Fruit fly (Drosophila melanogaster): ENCODE measurements around the gene Rpn1.
A peak's percentile ranks its signal among the peaks of the same experiment; 100 is the strongest.

Rpn1 gene

DNA sequence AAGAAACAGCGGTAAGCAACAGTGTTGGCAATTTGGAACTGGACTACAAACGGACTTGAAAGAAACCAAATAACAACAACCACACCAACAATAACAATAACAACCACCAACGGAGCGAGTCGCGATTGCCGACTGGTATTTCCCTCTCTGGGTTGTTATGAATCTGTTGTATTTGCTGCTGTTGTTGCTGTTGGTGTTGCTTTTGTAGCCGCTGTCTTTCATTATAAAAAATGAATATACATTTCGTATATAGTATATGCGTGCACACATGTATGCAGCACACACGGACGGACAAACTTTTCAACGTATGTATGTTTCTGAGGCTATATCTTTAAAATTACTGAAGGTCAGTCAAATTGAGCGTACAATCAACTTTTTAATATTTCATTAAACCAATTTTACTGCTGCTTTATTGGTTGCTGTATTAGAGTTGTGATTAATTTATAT lies 11.4 kb upstream of the Rpn1 start:
- TF ChIP-seq gl (tag; optimal IDR thresholded peaks at IDR 0.05) (no peak), EcR (GFP tag; optimal IDR thresholded peaks at IDR 0.05) (peak; percentile 1)

DNA sequence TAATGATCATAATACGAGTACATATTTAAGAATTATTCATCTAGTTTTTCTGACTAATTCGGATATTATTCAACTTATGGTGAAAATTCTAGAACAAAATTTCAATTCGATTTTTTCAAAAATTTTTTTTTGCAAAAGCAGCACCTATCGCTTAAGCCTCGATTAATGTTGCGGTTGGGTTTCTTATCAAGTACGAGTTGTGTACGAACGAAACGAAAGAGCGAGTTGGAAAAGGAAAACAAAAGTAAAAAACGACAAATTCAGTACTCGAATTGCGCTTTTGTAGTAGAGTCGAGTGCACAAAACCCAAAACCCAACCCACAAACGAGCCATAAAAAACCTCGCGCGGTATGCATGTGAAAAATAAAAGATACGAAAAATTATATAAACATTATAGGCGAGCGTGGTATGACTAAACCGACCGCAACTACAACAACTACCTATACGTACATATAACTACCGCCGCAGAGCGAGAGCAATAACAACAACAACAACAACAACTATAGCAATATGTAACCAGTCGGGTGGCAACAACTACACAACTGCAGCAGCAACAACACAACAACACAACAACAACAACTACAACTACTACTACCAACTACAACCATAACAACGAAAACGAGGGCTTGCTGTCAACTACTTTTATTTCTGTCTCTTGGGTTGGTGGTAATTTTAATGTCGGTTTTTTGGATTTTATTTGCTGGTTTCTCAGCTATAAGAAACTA lies 10.3 kb upstream of the Rpn1 start:
- TF ChIP-seq CG34367 (tag; optimal IDR thresholded peaks at IDR 0.05) (no peak), CG17806 (tag; optimal IDR thresholded peaks at IDR 0.05) (no peak), Pif1A (GFP tag; optimal IDR thresholded peaks at IDR 0.05) (no peak), CG13204 (GFP tag; optimal IDR thresholded peaks at IDR 0.05) (peak; percentile 25), Snoo (tag; optimal IDR thresholded peaks at IDR 0.05) (no peak), EcR (GFP tag; optimal IDR thresholded peaks at IDR 0.05) (peak; percentile 36), CG32121 (GFP tag; IDR thresholded peaks at IDR 0.05) (no peak)

DNA sequence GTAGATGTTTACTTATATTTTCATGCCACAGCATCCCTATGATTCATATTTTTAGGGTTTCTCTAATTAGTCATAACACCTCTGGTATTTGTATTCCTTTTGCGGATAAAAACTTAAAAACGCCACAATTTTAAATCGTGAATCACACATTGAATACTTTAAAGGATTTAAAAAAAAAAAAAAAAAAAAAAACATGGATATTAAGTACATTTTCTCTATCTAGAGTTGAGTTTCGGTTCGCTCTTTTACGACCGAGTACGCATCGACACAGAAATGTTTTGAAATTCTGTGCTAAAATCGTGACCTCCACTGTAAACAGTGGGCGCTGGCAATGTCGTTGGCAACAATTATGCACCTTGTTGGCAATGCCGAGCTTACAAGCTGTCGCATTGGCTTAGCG lies 9.4 kb upstream of the Rpn1 start:
- TF ChIP-seq CG12605 (GFP tag; IDR thresholded peaks at IDR 0.05) (peak; percentile 11; the same call in 1 of the 2 replicates), CG34367 (tag; optimal IDR thresholded peaks at IDR 0.05) (no peak), Ets98B (GFP tag; IDR thresholded peaks at IDR 0.05) (0 out of 2 replicates have a peak, but pooled peaks have one; percentile 29), Pif1A (GFP tag; optimal IDR thresholded peaks at IDR 0.05) (peak; percentile 28), CG13204 (GFP tag; optimal IDR thresholded peaks at IDR 0.05) (no peak), CG4496 (GFP tag; IDR thresholded peaks at IDR 0.05) (peak; percentile 65; the same call in 2 of the 3 replicates), CG15710 (tag; optimal IDR thresholded peaks at IDR 0.05) (peak; percentile 8), rn (GFP tag; IDR thresholded peaks at IDR 0.05) (no peak), fd96Ca (GFP tag; IDR thresholded peaks at IDR 0.05) (peak; percentile 41; the same call in 1 of the 3 replicates), CG8159 (tag; optimal IDR thresholded peaks at IDR 0.05) (peak; percentile 32), Pif1B (GFP tag; optimal IDR thresholded peaks at IDR 0.05) (peak; percentile 16)

DNA sequence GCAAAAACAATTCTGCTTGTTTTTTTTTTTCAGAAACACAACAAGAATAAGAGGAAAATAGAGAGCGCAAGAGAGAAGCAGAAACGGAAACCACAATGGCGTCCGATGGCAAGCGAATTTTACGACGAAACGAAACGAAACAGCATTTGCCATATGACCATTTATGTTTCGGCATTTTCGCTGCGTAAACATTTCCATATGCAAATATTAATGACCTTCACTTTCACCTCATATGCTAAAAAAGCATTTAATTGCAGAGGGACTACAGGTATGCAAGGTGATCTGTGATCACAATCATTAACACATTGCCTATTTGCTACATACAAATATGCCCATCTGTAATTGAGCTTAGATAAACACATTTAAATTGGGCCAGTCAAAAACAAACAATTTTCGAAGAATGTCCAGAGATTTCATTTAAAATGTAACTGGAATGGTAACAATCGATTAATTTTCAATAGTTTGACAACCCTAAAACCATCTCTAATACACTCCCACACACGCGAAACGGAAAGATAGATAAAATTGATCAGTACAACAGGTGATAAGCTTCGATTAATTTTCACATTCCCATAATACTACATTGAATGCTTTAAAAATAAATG lies 8.6 kb upstream of the Rpn1 start:
- TF ChIP-seq CG15710 (tag; optimal IDR thresholded peaks at IDR 0.05) (no peak), CG12605 (GFP tag; IDR thresholded peaks at IDR 0.05) (0 out of 2 replicates have a peak, but pooled peaks have one; percentile 36)

DNA sequence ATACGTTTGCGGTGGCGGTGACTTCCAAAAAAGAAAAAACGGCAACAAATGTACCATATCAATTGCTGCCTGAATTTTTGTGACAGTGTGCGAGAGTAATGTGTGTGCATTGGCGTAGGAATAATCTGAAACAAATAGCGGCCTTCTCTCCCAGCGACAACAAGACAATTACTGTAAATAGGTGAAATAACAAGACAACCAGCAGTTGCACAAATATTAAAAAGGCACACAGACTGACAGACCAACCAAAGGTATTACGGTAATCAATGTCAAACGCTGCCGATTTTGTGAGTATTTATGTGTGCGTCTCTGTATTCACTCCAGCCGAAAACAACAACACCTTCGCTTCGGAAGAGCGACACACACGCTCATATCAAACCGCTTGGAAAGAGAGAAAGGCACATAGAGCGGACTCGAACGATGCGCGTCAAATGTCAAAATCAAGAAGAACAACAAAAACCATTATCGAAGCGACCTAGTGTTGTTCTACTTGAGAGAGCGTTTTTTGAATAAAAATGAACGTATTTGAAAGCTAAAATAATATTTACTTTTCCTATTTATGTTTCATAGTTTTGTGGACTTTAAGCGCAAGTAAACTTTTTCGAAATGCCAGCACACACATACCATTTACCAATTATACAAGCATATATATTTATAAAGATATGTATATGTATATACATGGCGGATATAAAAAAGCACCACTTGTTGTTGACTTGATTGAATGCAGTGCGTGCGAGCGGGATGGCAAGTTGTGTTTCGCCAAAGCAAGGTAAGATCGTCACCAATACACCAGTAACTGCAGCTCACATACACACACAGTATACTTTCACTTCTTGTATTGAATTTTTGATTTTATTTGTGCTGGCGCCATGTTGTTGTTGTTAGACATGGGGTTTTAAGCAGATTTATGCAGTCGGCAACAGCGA lies 7.8 kb upstream of the Rpn1 start:
- TF ChIP-seq CG9948 (tag; optimal IDR thresholded peaks at IDR 0.05) = no peak
- TF ChIP-seq CG10348 (GFP tag; IDR thresholded peaks at IDR 0.05) = no peak
- no peak for TF ChIP-seq CG12605 (GFP tag; IDR thresholded peaks at IDR 0.05)
- TF ChIP-seq CG17806 (tag; optimal IDR thresholded peaks at IDR 0.05) = no peak
- no peak for TF ChIP-seq Pif1A (GFP tag; optimal IDR thresholded peaks at IDR 0.05)
- no peak for TF ChIP-seq D1 (tag; optimal IDR thresholded peaks at IDR 0.05)
- TF ChIP-seq CG34367 (tag; optimal IDR thresholded peaks at IDR 0.05) = no peak
- no peak for TF ChIP-seq rn (GFP tag; IDR thresholded peaks at IDR 0.05)
- no peak for TF ChIP-seq EcR (GFP tag; optimal IDR thresholded peaks at IDR 0.05)
- TF ChIP-seq CG8159 (tag; optimal IDR thresholded peaks at IDR 0.05) = no peak
- no peak for TF ChIP-seq CG14655 (GFP tag; optimal IDR thresholded peaks at IDR 0.05)

DNA sequence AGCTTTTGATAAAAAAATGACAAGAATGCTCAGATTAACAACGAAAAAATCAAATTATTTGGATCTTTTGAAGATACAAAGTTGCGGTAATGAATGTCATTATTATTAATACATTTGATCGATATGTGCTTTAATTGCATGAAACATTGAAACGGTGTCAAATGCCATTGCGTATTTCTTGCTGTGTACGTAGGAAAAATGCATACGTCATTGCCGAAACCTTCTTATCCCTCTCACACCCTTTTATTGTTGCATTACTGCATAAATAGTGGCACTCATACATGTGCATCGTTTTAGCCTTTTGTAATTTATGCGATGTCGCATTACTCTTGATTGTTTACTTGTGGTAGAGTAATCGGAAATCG lies 7.2 kb upstream of the Rpn1 start:
- TF ChIP-seq Snoo (tag; optimal IDR thresholded peaks at IDR 0.05) = no peak
- TF ChIP-seq Ets98B (GFP tag; IDR thresholded peaks at IDR 0.05) = no peak
- no peak for TF ChIP-seq Pif1B (GFP tag; optimal IDR thresholded peaks at IDR 0.05)
- no peak for TF ChIP-seq CG9948 (tag; optimal IDR thresholded peaks at IDR 0.05)
- TF ChIP-seq CG4496 (GFP tag; IDR thresholded peaks at IDR 0.05) = peak; percentile 29; the same call in 1 of the 3 replicates

All from whole organism, pupa.